Worm (Caenorhabditis elegans): Measurements from ENCODE around the gene ugt-30.
A peak's percentile ranks its signal among the peaks of the same experiment; 100 is the strongest.

ugt-30 gene

ce11 chrV:15143285-15143684, 18.2 kb upstream of the ugt-30 start, which contains the start of gene K08F9.1:
TSS of gene K08F9.1 (minus strand) at chrV:15143385.
- TF ChIP-seq alr-1 (tag; optimal IDR thresholded peaks at IDR 0.05) (no peak), sem-4 (tag; optimal IDR thresholded peaks at IDR 0.05) (no peak)

ce11 chrV:15140247-15140646, 15.2 kb upstream of the ugt-30 start, which contains the start of gene K08F9.3:
TSS of gene K08F9.3 (plus strand) at chrV:15140547.
- no peak for TF ChIP-seq unc-55 (GFP tag; optimal IDR thresholded peaks at IDR 0.05)
- TF ChIP-seq lin-11 (tag; optimal IDR thresholded peaks at IDR 0.05): no peak
- TF ChIP-seq sma-9 (GFP tag; optimal IDR thresholded peaks at IDR 0.05): no peak
- TF ChIP-seq sma-9 (tag; optimal IDR thresholded peaks at IDR 0.05): no peak
- TF ChIP-seq nhr-12 (tag; optimal IDR thresholded peaks at IDR 0.05): no peak
- no peak for TF ChIP-seq ama-1 (optimal IDR thresholded peaks at IDR 0.05)
- no peak for TF ChIP-seq nhr-129 (tag; optimal IDR thresholded peaks at IDR 0.05)
- TF ChIP-seq aly-2 (tag; optimal IDR thresholded peaks at IDR 0.05): no peak
- TF ChIP-seq lin-13 (GFP tag; optimal IDR thresholded peaks at IDR 0.05): no peak
- TF ChIP-seq alr-1 (tag; optimal IDR thresholded peaks at IDR 0.05): no peak
- TF ChIP-seq egl-27 (tag; optimal IDR thresholded peaks at IDR 0.05): no peak
- TF ChIP-seq skn-1 (tag; optimal IDR thresholded peaks at IDR 0.05): no peak
- TF ChIP-seq blmp-1 (tag; optimal IDR thresholded peaks at IDR 0.05; ENCODE audit: insufficient read depth): no peak
- no peak for TF ChIP-seq nhr-25 (tag; optimal IDR thresholded peaks at IDR 0.05)
- TF ChIP-seq ztf-1 (GFP tag; conservative IDR thresholded peaks at IDR 0.05): no peak
- no peak for TF ChIP-seq ztf-11 (tag; optimal IDR thresholded peaks at IDR 0.05)
- no peak for TF ChIP-seq ztf-4 (tag; optimal IDR thresholded peaks at IDR 0.05)
- no peak for TF ChIP-seq elt-3 (tag; optimal IDR thresholded peaks at IDR 0.05)
- no peak for TF ChIP-seq lin-39 (tag; optimal IDR thresholded peaks at IDR 0.05)
- TF ChIP-seq peb-1 (tag; optimal IDR thresholded peaks at IDR 0.05): no peak
- TF ChIP-seq ZK546.5 (tag; optimal IDR thresholded peaks at IDR 0.05): no peak

- TF ChIP-seq fos-1 (tag; optimal IDR thresholded peaks at IDR 0.05) (peak; percentile 42), mab-5 (tag; optimal IDR thresholded peaks at IDR 0.05) (no peak)
These were observed 14.7 kb upstream of the ugt-30 start for ce11 chrV:15139811-15140210.

- TF ChIP-seq C34F6.9 (tag; optimal IDR thresholded peaks at IDR 0.05) (peak; percentile 90), aly-2 (tag; optimal IDR thresholded peaks at IDR 0.05) (no peak), mab-5 (tag; optimal IDR thresholded peaks at IDR 0.05) (no peak), lin-39 (tag; optimal IDR thresholded peaks at IDR 0.05) (no peak), F13H6.1 (tag; optimal IDR thresholded peaks at IDR 0.05) (peak; percentile 56), skn-1 (tag; optimal IDR thresholded peaks at IDR 0.05) (no peak), nhr-11 (tag; optimal IDR thresholded peaks at IDR 0.05) (no peak), nhr-6 (tag; optimal IDR thresholded peaks at IDR 0.05) (no peak), zag-1 (tag; optimal IDR thresholded peaks at IDR 0.05) (peak; percentile 59), egl-27 (tag; optimal IDR thresholded peaks at IDR 0.05) (peak; percentile 21), nhr-129 (tag; optimal IDR thresholded peaks at IDR 0.05) (peak; percentile 86), R02D3.7 (tag; optimal IDR thresholded peaks at IDR 0.05) (no peak), elt-3 (tag; optimal IDR thresholded peaks at IDR 0.05) (no peak), ztf-1 (GFP tag; conservative IDR thresholded peaks at IDR 0.05) (no peak), sem-4 (tag; optimal IDR thresholded peaks at IDR 0.05) (peak; percentile 3), ztf-4 (tag; optimal IDR thresholded peaks at IDR 0.05) (peak; percentile 16), blmp-1 (tag; optimal IDR thresholded peaks at IDR 0.05; ENCODE audit: insufficient read depth) (peak; percentile 72), nhr-21 (tag; optimal IDR thresholded peaks at IDR 0.05) (peak; percentile 60), sma-9 (GFP tag; optimal IDR thresholded peaks at IDR 0.05) (peak; percentile 79), sma-9 (tag; optimal IDR thresholded peaks at IDR 0.05) (no peak), lin-13 (GFP tag; optimal IDR thresholded peaks at IDR 0.05) (peak; percentile 83), snpc-4 (tag; optimal IDR thresholded peaks at IDR 0.05) (peak; percentile 68), unc-39 (tag; optimal IDR thresholded peaks at IDR 0.05) (no peak), nhr-25 (tag; optimal IDR thresholded peaks at IDR 0.05) (no peak), fos-1 (tag; optimal IDR thresholded peaks at IDR 0.05) (peak; percentile 72), sma-3 (GFP tag; optimal IDR thresholded peaks at IDR 0.05) (peak; percentile 63), alr-1 (tag; optimal IDR thresholded peaks at IDR 0.05) (no peak), ceh-82 (tag; optimal IDR thresholded peaks at IDR 0.05) (peak; percentile 52), gmeb-1 (tag; optimal IDR thresholded peaks at IDR 0.05) (peak; percentile 87), crh-2 (tag; optimal IDR thresholded peaks at IDR 0.05) (peak; percentile 79), lsy-2 (tag; optimal IDR thresholded peaks at IDR 0.05) (peak in 1 of 2 experiments; percentile 87), unc-55 (GFP tag; optimal IDR thresholded peaks at IDR 0.05) (peak; percentile 97)
These were observed 11.7 kb upstream of the ugt-30 start, which contains the start of gene aipl-1 for ce11 chrV:15136772-15137171. TSS of gene aipl-1 (minus strand) at chrV:15136801.

Measured in whole organism, L2 larva.